Worm (Caenorhabditis elegans): Measurements from ENCODE around the gene Y45F10B.8.
"Not testable (repeated sequence)": the region's sequence is repeated elsewhere in the genome, so short reads cannot be mapped to it uniquely, and the experiment has no call there.

Y45F10B.8 gene

ce11 chrIV:13578174-13578573, at the start of gene Y45F10B.8:
Gene Y45F10B.8 (minus strand): TSS chrIV:13578274.
- TF ChIP-seq dao-5, W03F9.2, him-1 (tag; optimal IDR thresholded peaks at IDR 0.05): not testable (repeated sequence)

ce11 chrIV:13626469-13626868, 48.4 kb upstream of the Y45F10B.8 start, which contains the start of gene sru-21:
Gene sru-21 (plus strand): TSS chrIV:13626769.
- no peak for TF ChIP-seq W03F9.2 (tag; optimal IDR thresholded peaks at IDR 0.05)

ce11 chrIV:13623533-13623932, 45.5 kb upstream of the Y45F10B.8 start, which contains the start of gene C08F11.1:
Gene C08F11.1 (plus strand): TSS chrIV:13623833.
- TF ChIP-seq him-1 (tag; optimal IDR thresholded peaks at IDR 0.05) (no peak), dao-5 (tag; optimal IDR thresholded peaks at IDR 0.05) (no peak), W03F9.2 (tag; optimal IDR thresholded peaks at IDR 0.05) (no peak)

ce11 chrIV:13619203-13619602, 41.1 kb upstream of the Y45F10B.8 start, which contains the start of gene C08F11.3:
Gene C08F11.3 (plus strand): TSS chrIV:13619503.
- TF ChIP-seq dao-5 (tag; optimal IDR thresholded peaks at IDR 0.05): no peak

- no peak for TF ChIP-seq him-1 (tag; optimal IDR thresholded peaks at IDR 0.05)
- TF ChIP-seq W03F9.2 (tag; optimal IDR thresholded peaks at IDR 0.05): no peak
- TF ChIP-seq dao-5 (tag; optimal IDR thresholded peaks at IDR 0.05): no peak
These were observed 31.7 kb upstream of the Y45F10B.8 start, which contains the start of gene C08F11.13 for ce11 chrIV:13609755-13610154. Gene C08F11.13 (minus strand): TSS chrIV:13609892.

- TF ChIP-seq dao-5 (tag; optimal IDR thresholded peaks at IDR 0.05) (no peak), W03F9.2 (tag; optimal IDR thresholded peaks at IDR 0.05) (no peak), him-1 (tag; optimal IDR thresholded peaks at IDR 0.05) (no peak)
These were observed 24.0 kb upstream of the Y45F10B.8 start, which contains the start of gene Y45F10B.59 for ce11 chrIV:13601973-13602669. Gene Y45F10B.59 (plus strand): TSS chrIV:13602619.

- TF ChIP-seq dao-5 (tag; optimal IDR thresholded peaks at IDR 0.05): no peak
- TF ChIP-seq W03F9.2 (tag; optimal IDR thresholded peaks at IDR 0.05): no peak
- TF ChIP-seq him-1 (tag; optimal IDR thresholded peaks at IDR 0.05): no peak
These were observed 23.4 kb upstream of the Y45F10B.8 start for ce11 chrIV:13601428-13601827.

- TF ChIP-seq W03F9.2 (tag; optimal IDR thresholded peaks at IDR 0.05) (no peak), dao-5 (tag; optimal IDR thresholded peaks at IDR 0.05) (no peak), him-1 (tag; optimal IDR thresholded peaks at IDR 0.05) (no peak)
These were observed 22.6 kb upstream of the Y45F10B.8 start for ce11 chrIV:13600643-13601042.

- not testable (repeated sequence) for TF ChIP-seq W03F9.2, him-1, dao-5 (tag; optimal IDR thresholded peaks at IDR 0.05)
These were observed 19.7 kb upstream of the Y45F10B.8 start, which contains the start of gene Y45F10B.9 for ce11 chrIV:13597813-13598212. Gene Y45F10B.9 (minus strand): TSS chrIV:13597913.

- TF ChIP-seq dao-5 (tag; optimal IDR thresholded peaks at IDR 0.05) (no peak), him-1 (tag; optimal IDR thresholded peaks at IDR 0.05) (no peak), W03F9.2 (tag; optimal IDR thresholded peaks at IDR 0.05) (no peak)
These were observed 15.3 kb upstream of the Y45F10B.8 start, which contains the start of gene Y45F10B.3 for ce11 chrIV:13593351-13593750. Gene Y45F10B.3 (plus strand): TSS chrIV:13593651.

ce11 chrIV:13591645-13592044, 13.6 kb upstream of the Y45F10B.8 start, which contains the start of gene tsp-5:
Gene tsp-5 (minus strand): TSS chrIV:13591745.
- TF ChIP-seq W03F9.2 (tag; optimal IDR thresholded peaks at IDR 0.05) (no peak), him-1 (tag; optimal IDR thresholded peaks at IDR 0.05) (no peak), dao-5 (tag; optimal IDR thresholded peaks at IDR 0.05) (no peak)

- TF ChIP-seq dao-5, him-1, W03F9.2 (tag; optimal IDR thresholded peaks at IDR 0.05): not testable (repeated sequence)
These were observed 10.5 kb upstream of the Y45F10B.8 start, which contains the start of gene sru-9 for ce11 chrIV:13588544-13589043. Gene sru-9 (plus strand): TSS chrIV:13588993.

ce11 chrIV:13587175-13587574, 9.1 kb upstream of the Y45F10B.8 start, which contains the start of gene Y45F10B.12:
Gene Y45F10B.12 (plus strand): TSS chrIV:13587475.
- TF ChIP-seq him-1 (tag; optimal IDR thresholded peaks at IDR 0.05): no peak
- no peak for TF ChIP-seq dao-5 (tag; optimal IDR thresholded peaks at IDR 0.05)
- TF ChIP-seq W03F9.2 (tag; optimal IDR thresholded peaks at IDR 0.05): no peak

- TF ChIP-seq him-1 (tag; optimal IDR thresholded peaks at IDR 0.05) (no peak), W03F9.2 (tag; optimal IDR thresholded peaks at IDR 0.05) (no peak), dao-5 (tag; optimal IDR thresholded peaks at IDR 0.05) (no peak)
These were observed 6.6 kb upstream of the Y45F10B.8 start, which contains the start of gene sru-11 for ce11 chrIV:13584646-13585045. Gene sru-11 (plus strand): TSS chrIV:13584946.
